Fruit fly (Drosophila melanogaster) whole organism, larva: ENCODE data around the gene Cpsf100.

Experiments
- noc ChIP-seq: fragments of 200-800 bp; sonication (Bioruptor generic); optimal IDR thresholded peaks from 3 replicates; lab custom pipeline; 2019; ENCODE audit warnings: missing biosample characterization, mild to moderate bottlenecking, missing genetic modification characterization, moderate library complexity

Cpsf100 gene

dm6 chr3R:29039704-29040430 is 5.5 kb downstream of the Cpsf100 start:
- no peak for TF ChIP-seq noc (tag; lab: Kevin White, UChicago)

DNA sequence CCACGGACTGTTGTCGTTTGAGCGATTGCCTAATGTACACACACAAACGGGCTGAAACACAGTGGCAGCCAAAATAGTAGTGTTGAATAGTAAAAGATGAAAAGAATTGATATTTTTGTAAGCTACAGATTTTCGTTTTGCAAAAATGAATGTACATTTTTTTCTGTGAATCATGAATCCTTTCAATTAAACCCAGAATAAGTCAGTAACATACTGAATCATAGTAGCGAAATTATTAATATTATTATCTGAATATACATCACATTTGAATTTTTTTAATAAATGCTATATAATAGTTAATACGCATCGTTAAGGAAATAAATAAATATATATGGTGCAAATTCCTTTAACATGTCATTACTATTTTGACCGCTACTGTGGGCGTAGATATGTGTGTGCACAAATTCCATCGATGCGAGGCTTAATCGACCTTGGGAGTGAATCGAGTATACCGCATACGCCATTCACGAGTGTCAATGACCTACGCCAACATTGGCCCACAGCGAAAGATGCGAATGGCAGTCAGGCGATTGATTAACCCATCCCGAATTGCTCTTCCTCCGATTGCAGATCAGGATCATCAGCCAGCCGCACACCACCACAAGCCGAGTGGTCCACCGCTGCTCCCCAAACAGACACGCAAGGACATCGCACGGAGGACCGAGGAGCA is 6.3 kb downstream of the Cpsf100 start:
- no peak for TF ChIP-seq noc (tag; lab: Kevin White, UChicago)

dm6 chr3R:29049055-29049722 is 14.8 kb downstream of the Cpsf100 start, which contains the start of gene CG11837:
TSS of gene CG11837 (plus strand) at chr3R:29049493.
- no peak for TF ChIP-seq noc (tag; lab: Kevin White, UChicago)

dm6 chr3R:29050756-29051155 is 16.4 kb downstream of the Cpsf100 start, which contains the start of gene CG11841:
TSS of gene CG11841 (plus strand) at chr3R:29051056.
- TF ChIP-seq noc (tag; lab: Kevin White, UChicago): no peak

- no peak for TF ChIP-seq noc (tag; lab: Kevin White, UChicago)
These were observed 18.0 kb downstream of the Cpsf100 start, which contains the start of gene CG11842 for dm6 chr3R:29052380-29052779. TSS of gene CG11842 (plus strand) at chr3R:29052680.

dm6 chr3R:29054047-29054446 is 19.7 kb downstream of the Cpsf100 start, which contains the start of gene CG11843:
TSS of gene CG11843 (plus strand) at chr3R:29054347.
- TF ChIP-seq noc (tag; lab: Kevin White, UChicago): no peak

DNA sequence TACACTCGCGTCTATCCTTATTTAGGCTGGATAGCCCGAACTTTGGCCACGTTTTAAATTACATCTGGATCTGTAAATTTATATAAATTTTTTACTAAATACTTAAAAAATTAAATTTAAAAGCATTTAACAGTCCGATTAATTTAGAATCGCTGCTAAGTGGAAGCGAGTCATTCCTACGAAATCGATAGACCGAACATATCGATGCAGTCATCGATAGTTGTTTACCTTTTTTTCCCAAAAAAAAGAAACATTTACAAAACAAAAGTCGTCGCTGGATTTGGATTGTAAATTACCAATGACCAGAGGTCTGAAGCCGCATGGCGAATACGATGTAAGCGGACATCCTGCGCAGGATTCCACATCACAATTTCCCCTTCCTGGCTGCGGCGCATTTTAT is 21.3 kb downstream of the Cpsf100 start, which contains the start of gene Sirt7:
Gene Sirt7 (plus strand): TSS at position 218 of the 400 bp plus-strand sequence.
- no peak for TF ChIP-seq noc (tag; lab: Kevin White, UChicago)

- TF ChIP-seq noc (tag; lab: Kevin White, UChicago): no peak
These were observed 25.0 kb downstream of the Cpsf100 start for dm6 chr3R:29059385-29059784.

DNA sequence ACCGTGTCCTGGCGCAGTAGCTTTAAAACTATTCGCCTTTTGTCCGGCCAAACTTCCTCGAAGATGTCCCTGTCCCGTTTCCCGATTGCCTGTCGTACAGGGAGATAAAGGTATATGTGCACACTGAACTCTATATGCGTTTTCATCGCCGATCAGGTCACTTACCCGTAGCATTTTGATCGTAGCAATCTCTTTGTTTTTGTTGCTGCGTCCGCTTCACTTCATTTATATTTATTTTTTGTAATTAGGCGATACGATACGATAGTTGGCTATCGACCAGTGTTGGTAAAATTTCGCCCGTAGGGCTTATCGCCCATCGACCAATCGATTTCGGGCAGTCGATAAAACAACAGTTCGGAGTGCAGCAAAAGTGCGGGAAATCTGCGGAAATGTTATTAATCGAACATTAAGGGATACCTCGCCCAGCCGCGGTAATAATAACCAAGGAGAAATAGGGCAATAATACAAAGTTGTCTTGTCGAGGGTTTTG is 28.4 kb downstream of the Cpsf100 start, which contains the start of the genes Cul5 and Bicra:
Gene Cul5 (minus strand): TSS at position 259 of the 490 bp plus-strand sequence.
Gene Bicra (plus strand): TSS at position 324 of the 490 bp plus-strand sequence.
- no peak for TF ChIP-seq noc (tag; lab: Kevin White, UChicago)

- TF ChIP-seq noc (tag; lab: Kevin White, UChicago): peak; percentile 85
These were observed 29.0 kb downstream of the Cpsf100 start for dm6 chr3R:29063207-29063920.

dm6 chr3R:29063921-29064460 is 29.6 kb downstream of the Cpsf100 start:
- TF ChIP-seq noc (tag; lab: Kevin White, UChicago): no peak

DNA sequence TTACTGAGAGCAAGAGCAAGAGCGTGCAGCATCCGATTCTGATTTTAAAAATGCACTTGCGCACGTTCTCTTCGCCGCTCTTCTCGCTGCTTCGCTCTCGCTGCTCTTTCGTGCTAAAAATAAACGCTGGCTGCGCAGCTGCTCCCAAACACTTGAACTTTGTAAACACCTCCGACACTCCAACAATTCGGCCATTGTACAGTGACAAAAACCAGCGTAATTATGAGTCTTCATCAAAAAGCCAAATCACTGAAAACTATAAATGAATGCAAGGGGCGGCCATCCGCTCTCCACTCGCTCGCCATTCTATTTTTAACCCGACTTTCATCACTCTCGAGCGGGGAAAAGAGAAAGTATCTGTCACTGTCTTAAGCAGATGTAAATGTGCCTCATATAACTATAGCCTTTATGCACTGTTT is 30.3 kb downstream of the Cpsf100 start:
- TF ChIP-seq noc (tag; lab: Kevin White, UChicago): no peak

- no peak for TF ChIP-seq noc (tag; lab: Kevin White, UChicago)
These were observed 31.9 kb downstream of the Cpsf100 start for dm6 chr3R:29066285-29066684.

DNA sequence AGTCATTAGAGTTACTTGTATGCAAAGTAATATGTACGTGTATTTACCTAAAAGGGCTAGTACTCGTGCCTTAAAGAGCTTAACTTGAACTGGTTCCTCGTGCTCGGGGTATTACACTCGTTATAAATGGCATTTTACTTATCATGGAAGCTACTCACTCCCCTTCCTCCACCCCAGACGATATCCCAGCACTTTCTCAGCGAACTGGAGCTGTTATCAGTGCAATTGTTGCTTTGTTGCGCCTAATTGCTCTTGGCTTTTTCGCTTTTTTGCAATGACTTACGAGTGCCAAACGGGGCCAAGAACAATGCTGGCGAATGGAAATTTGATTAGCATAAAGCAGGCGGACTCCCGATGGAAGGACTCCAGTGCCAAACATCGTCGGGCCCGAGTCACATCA is 32.7 kb downstream of the Cpsf100 start:
- TF ChIP-seq noc (tag; lab: Kevin White, UChicago): no peak
